Worm (Caenorhabditis elegans) whole organism, L3 larva: ENCODE results near the gene Y73F8A.13.

Experiments
- aly-2 ChIP-seq: fragments of 150-350 bp; optimal IDR thresholded peaks from 2 replicates; lab custom pipeline; 2014; ENCODE audit warnings: missing biosample characterization, missing genetic modification characterization
- elt-3 ChIP-seq, 3 experiments: fragments of 150-350 bp in 1 of 3; sonication (generic microtip) in 2 of 3; optimal IDR thresholded peaks; 2 replicates in 2 of 3; 4 replicates in 1 of 3; lab custom pipeline; 2014 to 2017; ENCODE audit warnings: missing biosample characterization in 3 of 3, missing genetic modification characterization in 3 of 3
- lin-15B ChIP-seq: fragments of 150-350 bp; optimal IDR thresholded peaks from 2 replicates; lab custom pipeline; 2014; ENCODE audit warnings: missing biosample characterization, missing genetic modification characterization
- pqm-1 ChIP-seq: fragments of 150-350 bp; optimal IDR thresholded peaks from 2 replicates; lab custom pipeline; 2017; ENCODE audit warnings: missing biosample characterization, missing genetic modification characterization, inconsistent platforms
- sea-2 ChIP-seq: fragments of 150-350 bp; sonication (generic microtip); optimal IDR thresholded peaks from 4 replicates; lab custom pipeline; 2014; ENCODE audit warnings: missing biosample characterization, missing genetic modification reagents, missing genetic modification characterization
- unc-62 ChIP-seq: fragments of 150-350 bp; sonication (generic microtip); optimal IDR thresholded peaks from 4 replicates; lab custom pipeline; 2014; ENCODE audit warnings: missing biosample characterization, missing genetic modification reagents, missing genetic modification characterization
- ztf-11 ChIP-seq: fragments of 150-350 bp; optimal IDR thresholded peaks from 2 replicates; lab custom pipeline; 2014; ENCODE audit warnings: missing biosample characterization, missing genetic modification characterization

DNA sequence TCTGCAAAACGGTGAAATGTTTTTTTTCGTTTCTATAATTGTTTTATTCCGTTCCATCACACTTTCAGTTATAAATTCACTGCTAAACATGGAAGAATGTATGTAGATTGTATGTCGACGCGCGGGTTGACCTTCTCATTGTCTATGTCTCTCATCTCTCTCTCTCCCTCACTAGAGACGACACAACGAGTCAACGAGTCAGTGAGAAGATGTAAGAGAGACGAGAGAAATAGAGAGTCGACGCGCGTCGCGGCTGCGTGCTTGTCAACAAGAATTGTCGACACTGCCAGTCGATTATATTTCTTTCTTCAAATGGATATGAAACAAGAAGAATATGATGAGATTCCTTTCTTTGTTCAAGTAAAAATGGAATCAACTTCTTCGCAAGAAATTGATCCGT, at the start of gene Y73F8A.13:
- TF ChIP-seq elt-3 (tag; optimal IDR thresholded peaks at IDR 0.05; lab: Kevin White, UChicago) (no peak), pqm-1 (tag; lab: Kevin White, UChicago) (no peak), aly-2 (no peak), lin-15B (tag; lab: Kevin White, UChicago) (no peak), unc-62 (no peak), ztf-11 (tag; lab: Kevin White, UChicago) (no peak), sea-2 (GFP tag; lab: Kevin White, UChicago) (no peak)
